Worm (Caenorhabditis elegans) whole organism, L4 larva: ENCODE results near the gene F59B2.9.
"Not testable (repeated sequence)": the region's sequence is repeated elsewhere in the genome, so short reads cannot be mapped to it uniquely, and the experiment has no call there.

Experiments used
- D1046.2 ChIP-seq: fragments of 200-800 bp; sonication (Bioruptor generic); IDR thresholded peaks from 2 replicates; pipeline ENCODE4 v1.3.6; 2022; ENCODE audit warnings: missing genetic modification characterization, missing compliant biosample characterization
- F10B5.3 ChIP-seq: sonication (generic microtip); optimal IDR thresholded peaks from 2 replicates; lab custom pipeline; 2016; ENCODE audit warnings: mild to moderate bottlenecking, missing genetic modification characterization, missing compliant biosample characterization
- T20F7.1 ChIP-seq: fragments of 200-800 bp; sonication (Bioruptor generic); optimal IDR thresholded peaks from 2 replicates; lab custom pipeline; 2018; ENCODE audit warnings: mild to moderate bottlenecking, missing genetic modification characterization, missing compliant biosample characterization
- aha-1 ChIP-seq: fragments of 150-350 bp; peaks from one replicate; lab custom pipeline; 2014; ENCODE audit warnings: missing biosample characterization, missing genetic modification characterization
- aly-2 ChIP-seq: sonication (generic microtip); optimal IDR thresholded peaks from 2 replicates; lab custom pipeline; 2018; ENCODE audit warnings: missing biosample characterization, missing genetic modification characterization
- arid-1 ChIP-seq: fragments of 200-800 bp; sonication (Bioruptor generic); conservative IDR thresholded peaks from 2 replicates; pipeline ENCODE4 v1.3.6; 2022; ENCODE audit warnings: missing genetic modification reagents, missing genetic modification characterization, missing compliant biosample characterization
- ceh-20 ChIP-seq: fragments of 200-800 bp; sonication (Bioruptor generic); IDR thresholded peaks from 2 replicates; pipeline ENCODE4 v1.3.6; 2022; ENCODE audit warnings: missing genetic modification reagents, missing genetic modification characterization, missing compliant biosample characterization
- ceh-28 ChIP-seq: fragments of 150-350 bp; optimal IDR thresholded peaks from 2 replicates; lab custom pipeline; 2014; ENCODE audit warnings: missing biosample characterization, missing genetic modification reagents, missing genetic modification characterization
- ceh-62 ChIP-seq: sonication (generic microtip); optimal IDR thresholded peaks from 2 replicates; lab custom pipeline; 2017; ENCODE audit warnings: missing biosample characterization, missing genetic modification characterization
- cey-2 ChIP-seq: sonication (generic microtip); optimal IDR thresholded peaks from 3 replicates; lab custom pipeline; 2017; ENCODE audit warnings: missing genetic modification characterization, mild to moderate bottlenecking, missing compliant biosample characterization, antibody characterized with exemption, borderline replicate concordance; ENCODE audit not compliant: insufficient read depth
- daf-16 ChIP-seq, 3 experiments: sonication (generic microtip); optimal IDR thresholded peaks; 2 replicates each; lab custom pipeline; 2016 to 2017; ENCODE audit warnings: missing genetic modification characterization in 3 of 3, missing genetic modification reagents in 3 of 3, mild to moderate bottlenecking in 2 of 3, missing compliant biosample characterization in 2 of 3, missing biosample characterization in 1 of 3, moderate library complexity in 1 of 3
- dve-1 ChIP-seq: sonication (generic microtip); optimal IDR thresholded peaks from 2 replicates; lab custom pipeline; 2017; ENCODE audit warnings: antibody characterized with exemption, mild to moderate bottlenecking, missing genetic modification characterization, missing compliant biosample characterization; ENCODE audit not compliant: insufficient read depth
- gei-8 ChIP-seq: fragments of 200-800 bp; sonication (Bioruptor generic); optimal IDR thresholded peaks from 2 replicates; lab custom pipeline; 2018; ENCODE audit warnings: mild to moderate bottlenecking, missing genetic modification characterization, missing compliant biosample characterization
- hlh-11 ChIP-seq: fragments of 200-800 bp; sonication (Bioruptor generic); optimal IDR thresholded peaks from 2 replicates; lab custom pipeline; 2018; ENCODE audit warnings: mild to moderate bottlenecking, missing genetic modification characterization, missing compliant biosample characterization
- hlh-30 ChIP-seq: sonication (generic microtip); optimal IDR thresholded peaks from 2 replicates; lab custom pipeline; 2017; ENCODE audit warnings: antibody characterized with exemption, mild to moderate bottlenecking, missing genetic modification characterization, missing compliant biosample characterization; ENCODE audit not compliant: insufficient read depth
- jun-1 ChIP-seq: fragments of 150-350 bp; optimal IDR thresholded peaks from 2 replicates; lab custom pipeline; 2014; ENCODE audit warnings: missing biosample characterization, missing genetic modification reagents, missing genetic modification characterization
- madf-9 ChIP-seq: fragments of 200-800 bp; sonication (Bioruptor generic); conservative IDR thresholded peaks from 2 replicates; pipeline ENCODE4 v1.3.6; 2022; ENCODE audit warnings: missing genetic modification reagents, missing genetic modification characterization, missing compliant biosample characterization
- mdl-1 ChIP-seq, 2 experiments: fragments of 150-350 bp in 1 of 2; sonication (generic microtip) in 1 of 2; optimal IDR thresholded peaks; 2 replicates each; lab custom pipeline; 2014 to 2017; ENCODE audit warnings: missing biosample characterization in 2 of 2, missing genetic modification characterization in 2 of 2
- mep-1 ChIP-seq: fragments of 150-350 bp; sonication (generic microtip); optimal IDR thresholded peaks from 3 replicates; lab custom pipeline; 2014; ENCODE audit warnings: missing biosample characterization, missing genetic modification characterization
- mes-2 ChIP-seq: sonication (generic microtip); optimal IDR thresholded peaks from 2 replicates; lab custom pipeline; 2016; ENCODE audit warnings: missing genotype, mild to moderate bottlenecking, missing genetic modification characterization, missing compliant biosample characterization; ENCODE audit not compliant: poor library complexity, severe bottlenecking
- mxl-2 ChIP-seq: fragments of 200-800 bp; sonication (Bioruptor generic); conservative IDR thresholded peaks from 2 replicates; pipeline ENCODE4 v1.3.6; 2022; ENCODE audit warnings: missing genetic modification reagents, missing genetic modification characterization, missing compliant biosample characterization
- mxl-3 ChIP-seq: fragments of 200-800 bp; sonication (Bioruptor generic); optimal IDR thresholded peaks from 2 replicates; lab custom pipeline; 2018; ENCODE audit warnings: mild to moderate bottlenecking, missing genetic modification characterization, missing compliant biosample characterization
- nhr-28 ChIP-seq: fragments of 150-350 bp; optimal IDR thresholded peaks from 2 replicates; lab custom pipeline; 2014; ENCODE audit warnings: missing biosample characterization, missing genetic modification characterization
- nhr-42 ChIP-seq: fragments of 200-800 bp; sonication (Bioruptor generic); IDR thresholded peaks from 2 replicates; pipeline ENCODE4 v1.3.6; 2022; ENCODE audit warnings: missing genetic modification characterization, missing compliant biosample characterization
- pha-4 ChIP-seq, 2 experiments: fragments of 150-350 bp in 1 of 2; fragments of 200-800 bp in 1 of 2; sonication (Bioruptor generic) in 1 of 2; IDR thresholded peaks in 1 of 2; optimal IDR thresholded peaks in 1 of 2; 2 replicates each; pipeline versions ENCODE4 v1.3.6 to Lab custom; 2014 to 2022; ENCODE audit warnings: missing genetic modification characterization in 2 of 2, missing genetic modification reagents in 2 of 2, missing biosample characterization in 1 of 2, missing compliant biosample characterization in 1 of 2
- pqm-1 ChIP-seq: sonication (generic microtip); optimal IDR thresholded peaks from 2 replicates; lab custom pipeline; 2017; ENCODE audit warnings: missing biosample characterization, missing genetic modification characterization
- rbr-2 ChIP-seq: sonication (generic microtip); optimal IDR thresholded peaks from 2 replicates; lab custom pipeline; 2016; ENCODE audit warnings: missing genotype, missing genetic modification characterization, missing compliant biosample characterization
- saeg-2 ChIP-seq: fragments of 200-800 bp; sonication (Bioruptor generic); IDR thresholded peaks from 2 replicates; pipeline ENCODE4 v1.3.6; 2022; ENCODE audit warnings: missing genetic modification reagents, missing genetic modification characterization, missing compliant biosample characterization
- snpc-1.2 ChIP-seq: fragments of 200-800 bp; sonication (Bioruptor generic); IDR thresholded peaks from 2 replicates; pipeline ENCODE4 v1.3.6; 2022; ENCODE audit warnings: missing genetic modification reagents, missing genetic modification characterization, missing compliant biosample characterization
- unc-62 ChIP-seq, 3 experiments: fragments of 150-350 bp in 1 of 3; sonication (generic microtip); optimal IDR thresholded peaks in 2 of 3; peaks in 1 of 3; 1 replicate in 1 of 3; 2 replicates in 2 of 3; lab custom pipeline; 2014 to 2017; ENCODE audit warnings: missing biosample characterization in 3 of 3, missing genetic modification characterization in 3 of 3, missing genetic modification reagents in 3 of 3, missing genotype in 1 of 3

Gene F59B2.9

DNA sequence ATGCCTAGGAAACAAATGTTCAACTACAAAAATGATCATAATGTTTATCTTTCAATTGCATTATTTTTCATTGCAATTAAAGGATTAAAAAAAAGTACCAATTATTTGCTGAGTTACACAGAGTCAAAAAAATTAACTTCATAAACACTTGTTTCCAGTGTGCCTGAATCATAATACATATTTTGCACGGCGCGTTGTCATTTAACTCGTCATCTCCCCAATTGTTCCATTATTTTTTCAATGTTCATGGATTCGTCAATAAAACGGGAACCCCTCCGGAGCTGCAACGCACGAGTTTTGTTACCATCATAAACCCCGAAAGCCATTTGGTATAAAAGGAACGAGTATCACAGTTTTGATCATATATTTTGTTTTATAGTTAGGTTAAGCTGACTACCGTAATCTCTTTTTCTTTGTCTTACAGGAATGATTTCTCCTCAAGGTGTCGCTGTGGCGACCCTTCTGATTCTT is 5.0 kb upstream of the F59B2.9 start, which contains the start of gene F59B2.12:
Gene F59B2.12 (plus strand): TSS at position 421 of the 471 bp plus-strand sequence.
- TF ChIP-seq unc-62 (GFP tag; optimal IDR thresholded peaks at IDR 0.05 in 1 of 2; lab: Kevin White, UChicago): peak in 1 of 2 experiments; percentile 90
- no peak for TF ChIP-seq unc-62 (tag; optimal IDR thresholded peaks at IDR 0.05; lab: Kevin White, UChicago)
- no peak for TF ChIP-seq ceh-62 (tag; lab: Kevin White, UChicago)
- TF ChIP-seq, all 104 proteins: peak for 1

DNA sequence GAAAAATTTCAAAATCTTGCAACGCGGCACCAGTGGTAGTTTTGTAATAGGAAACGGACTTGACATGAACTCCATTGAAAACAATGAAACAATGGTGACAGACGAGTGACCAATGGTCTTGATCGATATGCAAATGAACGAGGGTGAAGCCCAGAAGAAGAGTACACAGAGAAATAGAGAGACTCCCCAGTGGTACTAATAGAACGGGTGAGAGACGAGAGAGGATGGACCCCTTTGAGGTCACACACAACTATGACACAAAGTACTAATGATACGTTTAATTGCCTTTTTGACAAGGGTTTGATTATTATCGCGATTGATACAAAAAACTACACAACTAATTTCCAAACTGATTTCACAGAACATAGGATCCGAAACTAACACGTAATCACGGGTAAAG is 2.2 kb downstream of the F59B2.9 start, which contains the start of gene F59B2.8:
Gene F59B2.8 (minus strand): TSS at position 151 of the 400 bp plus-strand sequence.
- peak; percentile 6 for TF ChIP-seq aha-1
- TF ChIP-seq mes-2: peak; percentile 29
- no peak for TF ChIP-seq F10B5.3 (tag; lab: Kevin White, UChicago)

DNA sequence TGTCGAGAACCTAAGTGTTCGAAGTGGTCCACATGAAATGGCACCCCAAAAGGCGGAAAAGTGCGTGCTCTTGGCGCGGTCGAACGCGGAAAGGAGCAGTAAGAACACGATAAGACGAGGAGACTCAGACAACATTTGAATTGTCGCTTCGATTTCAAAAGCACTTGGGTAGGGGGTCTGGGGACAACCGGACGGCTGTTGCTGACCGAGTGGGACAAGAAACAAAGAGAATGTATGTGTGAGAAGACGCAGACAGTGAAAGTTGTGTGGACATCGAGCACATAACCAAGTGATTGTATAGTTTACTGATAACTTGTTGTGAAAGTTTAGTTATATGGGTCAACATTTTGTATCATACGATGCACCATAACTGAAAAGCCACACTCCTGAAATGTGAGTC is 5.0 kb downstream of the F59B2.9 start:
- TF ChIP-seq hlh-11 (tag; lab: Kevin White, UChicago) (peak; percentile 83), hlh-30 (tag; lab: Kevin White, UChicago) (peak; percentile 39), saeg-2 (GFP tag; lab: Robert Waterston, UW) (no peak), D1046.2 (GFP tag; lab: Robert Waterston, UW) (no peak), rbr-2 (tag; lab: Kevin White, UChicago) (peak; percentile 4), mep-1 (tag; lab: Kevin White, UChicago) (peak; percentile 20), pha-4 (GFP tag; IDR thresholded peaks at IDR 0.05; lab: Robert Waterston, UW) (no peak), pha-4 (tag; optimal IDR thresholded peaks at IDR 0.05; lab: Kevin White, UChicago) (peak; percentile 6), mes-2 (peak; percentile 51), gei-8 (GFP tag; lab: Kevin White, UChicago) (no peak), madf-9 (peak; percentile 63; the same call in 1 of the 2 replicates), nhr-28 (tag; lab: Kevin White, UChicago) (peak; percentile 60), snpc-1.2 (GFP tag; lab: Robert Waterston, UW) (no peak), pqm-1 (peak; percentile 17), mdl-1 (tag; optimal IDR thresholded peaks at IDR 0.05; lab: Kevin White, UChicago) (peak in 1 of 2 experiments; percentile 12), aha-1 (peak; percentile 71), cey-2 (tag; lab: Kevin White, UChicago) (no peak), daf-16 (GFP tag; optimal IDR thresholded peaks at IDR 0.05; lab: Kevin White, UChicago) (no peak), daf-16 (tag; optimal IDR thresholded peaks at IDR 0.05; lab: Kevin White, UChicago) (peak; percentile 79), mxl-3 (GFP tag; lab: Kevin White, UChicago) (peak; percentile 27), dve-1 (tag; lab: Kevin White, UChicago) (peak; percentile 48)

DNA sequence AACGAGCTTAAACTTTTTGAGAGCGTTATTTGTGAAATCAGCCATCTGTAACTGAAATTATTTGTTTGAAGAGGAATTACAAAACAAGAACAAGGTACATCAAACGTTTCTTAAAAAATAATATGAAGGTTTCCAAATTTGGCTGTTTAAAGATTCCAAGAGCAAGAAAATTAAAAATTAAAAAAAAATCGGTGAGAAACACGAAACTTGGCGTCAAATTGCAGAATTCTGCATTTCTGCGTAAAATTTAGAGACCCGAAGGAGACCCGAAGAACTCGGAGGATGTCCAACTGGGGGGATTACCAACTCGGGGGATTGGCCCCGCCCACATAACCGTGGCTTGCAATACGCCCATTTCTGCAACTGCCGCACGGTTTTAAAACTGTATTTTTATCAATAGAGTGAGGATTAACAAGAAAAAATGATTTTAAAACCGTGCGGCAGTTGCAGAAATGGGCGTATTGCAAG is 6.3 kb downstream of the F59B2.9 start, which contains the start of gene rab-6.1:
Gene rab-6.1 (minus strand): TSS at position 51 of the 468 bp plus-strand sequence.
- TF ChIP-seq nhr-42 (GFP tag; lab: Robert Waterston, UW); aly-2 (tag; lab: Kevin White, UChicago); mxl-2 (GFP tag; lab: Robert Waterston, UW): not testable (repeated sequence)
- TF ChIP-seq, all 104 proteins: peak for 0; not testable (repeated sequence) for 104

DNA sequence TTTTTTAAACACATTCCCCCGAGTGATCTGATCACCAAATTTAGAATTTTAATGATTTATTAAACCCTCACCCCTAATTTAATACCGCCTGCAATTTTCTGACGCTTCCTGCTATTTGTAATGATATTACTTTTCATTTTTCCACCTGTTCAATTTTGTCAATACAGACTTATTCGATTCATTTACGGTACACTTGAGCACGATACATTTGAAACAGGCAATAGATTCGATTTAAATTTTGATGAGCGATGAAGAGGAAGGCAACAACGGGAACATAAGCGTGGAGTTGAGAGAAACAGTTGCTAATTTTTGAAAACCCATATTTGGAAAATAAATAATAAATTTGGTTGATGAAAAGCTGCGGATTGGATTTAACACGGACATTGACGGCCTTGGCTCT is 7.6 kb downstream of the F59B2.9 start:
- TF ChIP-seq T20F7.1 (GFP tag; lab: Kevin White, UChicago) (no peak), ceh-20 (GFP tag; lab: Robert Waterston, UW) (no peak), pha-4 (GFP tag; IDR thresholded peaks at IDR 0.05; lab: Robert Waterston, UW) (no peak), pha-4 (tag; optimal IDR thresholded peaks at IDR 0.05; lab: Kevin White, UChicago) (no peak), ceh-28 (tag; lab: Kevin White, UChicago) (no peak), arid-1 (GFP tag; lab: Robert Waterston, UW) (no peak), aha-1 (peak; percentile 1), jun-1 (tag; lab: Kevin White, UChicago) (no peak)
- TF ChIP-seq, all 104 proteins: peak for 1
